Fruit fly (Drosophila melanogaster): ENCODE measurements around the gene CG17110.

The CG17110 gene

dm6 chr3R:23046529-23046943, 45.0 kb upstream of the CG17110 start (continued):
- peak; percentile 49; the same call in 1 of the 2 replicates for TF ChIP-seq sisA (GFP tag; IDR thresholded peaks at IDR 0.05)
- TF ChIP-seq CG12071 (GFP tag; optimal IDR thresholded peaks at IDR 0.05) = peak; percentile 6
- 0 out of 2 replicates have a peak, but pooled peaks have one; percentile 36 for TF ChIP-seq CG17328 (GFP tag; IDR thresholded peaks at IDR 0.05)
- no peak for TF ChIP-seq CG8281 (tag; optimal IDR thresholded peaks at IDR 0.05)
- no peak for TF ChIP-seq B-H1 (GFP tag; IDR thresholded peaks at IDR 0.05)
- TF ChIP-seq CG6175 (GFP tag; IDR thresholded peaks at IDR 0.05) = peak; percentile 8; the same call in 1 of the 3 replicates
- TF ChIP-seq Mad (GFP tag; optimal IDR thresholded peaks at IDR 0.05) = peak; percentile 40
- TF ChIP-seq CG3847 (GFP tag; IDR thresholded peaks at IDR 0.05) = peak; percentile 48
- TF ChIP-seq BEAF-32 (GFP tag; optimal IDR thresholded peaks at IDR 0.05) = no peak
- 0 out of 2 replicates have a peak, but pooled peaks have one; percentile 29 for TF ChIP-seq ttk (GFP tag; IDR thresholded peaks at IDR 0.05)
- no peak for TF ChIP-seq phol (tag; optimal IDR thresholded peaks at IDR 0.05)
- no peak for TF ChIP-seq CG12942 (GFP tag; optimal IDR thresholded peaks at IDR 0.05)
- peak; percentile 38 for TF ChIP-seq CG4282 (GFP tag; optimal IDR thresholded peaks at IDR 0.05)
- TF ChIP-seq sens (GFP tag) = peak; percentile 57
- TF ChIP-seq CG31365 (tag; optimal IDR thresholded peaks at IDR 0.05) = no peak
- TF ChIP-seq vfl (GFP tag; optimal IDR thresholded peaks at IDR 0.05) = peak; percentile 26
- TF ChIP-seq Aef1 (GFP tag; IDR thresholded peaks at IDR 0.05) = peak; percentile 36; the same call in 2 of the 3 replicates
- peak; percentile 32 for TF ChIP-seq CG12155 (GFP tag; optimal IDR thresholded peaks at IDR 0.05)
- TF ChIP-seq CG7271 (tag; optimal IDR thresholded peaks at IDR 0.05) = no peak
- no peak for TF ChIP-seq stwl (tag; optimal IDR thresholded peaks at IDR 0.05)
- peak; percentile 50 for TF ChIP-seq PHDP (tag; optimal IDR thresholded peaks at IDR 0.05)
- TF ChIP-seq Ssrp (tag; optimal IDR thresholded peaks at IDR 0.05) = peak; percentile 5
- TF ChIP-seq Hr3 (GFP tag; optimal IDR thresholded peaks at IDR 0.05) = peak; percentile 24
- peak; percentile 52 for TF ChIP-seq grn (GFP tag; optimal IDR thresholded peaks at IDR 0.05)
- TF ChIP-seq Optix (GFP tag; IDR thresholded peaks at IDR 0.05) = 0 out of 3 replicates have a peak, but pooled peaks have one; percentile 29
- peak; percentile 74 for TF ChIP-seq al (GFP tag; IDR thresholded peaks at IDR 0.05)
- TF ChIP-seq gcm2 (GFP tag; optimal IDR thresholded peaks at IDR 0.05) = no peak
- TF ChIP-seq jing (GFP tag; optimal IDR thresholded peaks at IDR 0.05) = no peak
- TF ChIP-seq Abd-B (GFP tag; optimal IDR thresholded peaks at IDR 0.05) = peak; percentile 3
- no peak for TF ChIP-seq CG6272 (GFP tag; IDR thresholded peaks at IDR 0.05)
- peak; percentile 74 for TF ChIP-seq corto (GFP tag; optimal IDR thresholded peaks at IDR 0.05)
- no peak for TF ChIP-seq gro (GFP tag; optimal IDR thresholded peaks at IDR 0.05)
- no peak for TF ChIP-seq jumu (GFP tag; optimal IDR thresholded peaks at IDR 0.05)
- TF ChIP-seq CG7372 (GFP tag; IDR thresholded peaks at IDR 0.05) = peak; percentile 26; the same call in 1 of the 2 replicates
- TF ChIP-seq CG34422 (GFP tag; IDR thresholded peaks at IDR 0.05) = peak; percentile 57; the same call in 1 of the 3 replicates
- no peak for TF ChIP-seq btn (GFP tag; optimal IDR thresholded peaks at IDR 0.05)
- no peak for TF ChIP-seq CG3838 (GFP tag; optimal IDR thresholded peaks at IDR 0.05)
- TF ChIP-seq CG12391 (tag; optimal IDR thresholded peaks at IDR 0.05) = peak; percentile 2
- TF ChIP-seq CG31224 (GFP tag; IDR thresholded peaks at IDR 0.05) = peak; percentile 42; the same call in 1 of the 2 replicates
- TF ChIP-seq CG2875 (GFP tag; optimal IDR thresholded peaks at IDR 0.05) = no peak
- TF ChIP-seq CG2202 (tag; optimal IDR thresholded peaks at IDR 0.05) = no peak
- 0 out of 2 replicates have a peak, but pooled peaks have one; percentile 12 for TF ChIP-seq toy (GFP tag; IDR thresholded peaks at IDR 0.05)
- no peak for TF ChIP-seq CG15011 (GFP tag; optimal IDR thresholded peaks at IDR 0.05)
- TF ChIP-seq mld (GFP tag; IDR thresholded peaks at IDR 0.05; ENCODE audit: partially characterized antibody) = no peak
- peak; percentile 67 for TF ChIP-seq gem (tag; optimal IDR thresholded peaks at IDR 0.05)
- no peak for TF ChIP-seq CG18262 (tag; optimal IDR thresholded peaks at IDR 0.05)
- peak; percentile 11 for TF ChIP-seq schlank (tag; optimal IDR thresholded peaks at IDR 0.05)
- TF ChIP-seq Dll (GFP tag; IDR thresholded peaks at IDR 0.05; ENCODE audit: partially characterized antibody) = no peak
- TF ChIP-seq klu (GFP tag; IDR thresholded peaks at IDR 0.05) = no peak
- no peak for TF ChIP-seq CG2199 (GFP tag; IDR thresholded peaks at IDR 0.05)
- peak; percentile 60 for TF ChIP-seq abd-A (tag; optimal IDR thresholded peaks at IDR 0.05)

Data from whole organism, embryonic.